Worm (Caenorhabditis elegans): ENCODE data around the gene cest-34.

- TF ChIP-seq ZK546.5 (tag; optimal IDR thresholded peaks at IDR 0.05) (no peak), fkh-10 (GFP tag; optimal IDR thresholded peaks at IDR 0.05) (no peak), nhr-28 (tag; optimal IDR thresholded peaks at IDR 0.05) (no peak), elt-3 (tag; optimal IDR thresholded peaks at IDR 0.05) (no peak), unc-39 (tag; optimal IDR thresholded peaks at IDR 0.05) (no peak), snpc-4 (tag; optimal IDR thresholded peaks at IDR 0.05) (no peak), nhr-67 (tag; optimal IDR thresholded peaks at IDR 0.05) (no peak)
Observed at ce11 chrV:6676158-6676849, at the start of gene cest-34.
